Worm (Caenorhabditis elegans) whole organism, L1 larva: Measurements from ENCODE around the gene oatr-1.

Experiments
- blmp-1 ChIP-seq: fragments of 150-350 bp; optimal IDR thresholded peaks from 2 replicates; lab custom pipeline; 2014; ENCODE audit warnings: missing biosample characterization, missing genetic modification characterization
- ceh-82 ChIP-seq, 3 experiments: fragments of 150-350 bp in 1 of 3; sonication (generic microtip) in 2 of 3; optimal IDR thresholded peaks; 2 replicates each; lab custom pipeline; 2014 to 2017; ENCODE audit warnings: missing biosample characterization in 3 of 3, missing genetic modification characterization in 3 of 3
- mdl-1 ChIP-seq, 2 experiments: fragments of 150-350 bp; optimal IDR thresholded peaks; 2 replicates each; lab custom pipeline; 2014 to 2017; ENCODE audit warnings: missing biosample characterization in 2 of 2, missing genetic modification characterization in 2 of 2, inconsistent platforms in 1 of 2
- nhr-12 ChIP-seq: sonication (generic microtip); optimal IDR thresholded peaks from 2 replicates; lab custom pipeline; 2017; ENCODE audit warnings: missing biosample characterization, missing genetic modification characterization
- unc-62 ChIP-seq: fragments of 150-350 bp; optimal IDR thresholded peaks from 2 replicates; lab custom pipeline; 2014; ENCODE audit warnings: missing biosample characterization, missing genetic modification reagents, missing genetic modification characterization

DNA sequence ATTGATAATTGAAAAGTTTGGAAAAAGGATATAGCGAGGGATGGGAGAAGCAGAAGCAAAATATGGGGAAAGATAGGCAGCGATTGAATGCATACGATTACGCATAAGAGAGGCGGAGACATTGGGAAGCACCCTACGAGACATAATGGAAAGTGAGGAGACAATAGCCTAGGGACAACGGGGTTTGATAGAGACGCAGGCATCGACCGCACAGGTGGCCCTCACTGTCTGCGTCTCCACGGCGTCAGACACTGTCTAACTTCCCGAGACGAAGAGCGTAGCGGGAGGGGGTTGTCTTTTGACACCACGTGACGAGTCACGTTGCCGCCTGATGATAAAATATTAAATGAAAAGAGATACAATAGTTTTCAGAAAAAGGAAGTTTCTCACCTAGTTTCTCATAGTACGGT is 25.0 kb upstream of the oatr-1 start:
- peak; percentile 68 to 98 for TF ChIP-seq mdl-1 (tag; optimal IDR thresholded peaks at IDR 0.05; lab: Kevin White, UChicago)
- TF ChIP-seq blmp-1 = peak; percentile 54
- no peak for TF ChIP-seq unc-62 (GFP tag; lab: Kevin White, UChicago)
- TF ChIP-seq ceh-82 (tag; optimal IDR thresholded peaks at IDR 0.05; lab: Kevin White, UChicago) = peak; percentile 72 to 87 (median 81)
- TF ChIP-seq nhr-12 = no peak
